Worm (Caenorhabditis elegans) whole organism, L1 larva: ENCODE results near the gene msrp-4.

Source experiments
- F16B12.6 ChIP-seq: fragments of 150-350 bp; optimal IDR thresholded peaks from 2 replicates; lab custom pipeline; 2014; ENCODE audit warnings: missing biosample characterization, missing genetic modification characterization
- aly-2 ChIP-seq: fragments of 150-350 bp; optimal IDR thresholded peaks from 2 replicates; lab custom pipeline; 2014; ENCODE audit warnings: missing biosample characterization, missing genetic modification characterization
- blmp-1 ChIP-seq: fragments of 150-350 bp; optimal IDR thresholded peaks from 2 replicates; lab custom pipeline; 2014; ENCODE audit warnings: missing biosample characterization, missing genetic modification characterization
- ceh-82 ChIP-seq, 3 experiments: fragments of 150-350 bp in 1 of 3; sonication (generic microtip) in 2 of 3; optimal IDR thresholded peaks; 2 replicates each; lab custom pipeline; 2014 to 2017; ENCODE audit warnings: missing biosample characterization in 3 of 3, missing genetic modification characterization in 3 of 3
- lsy-2 ChIP-seq, 2 experiments: fragments of 150-350 bp; optimal IDR thresholded peaks; 2 replicates each; lab custom pipeline; 2014; ENCODE audit warnings: missing biosample characterization in 2 of 2, missing genetic modification characterization in 2 of 2
- mep-1 ChIP-seq: fragments of 150-350 bp; optimal IDR thresholded peaks from 2 replicates; lab custom pipeline; 2014; ENCODE audit warnings: missing biosample characterization, missing genetic modification characterization
- nhr-12 ChIP-seq: sonication (generic microtip); optimal IDR thresholded peaks from 2 replicates; lab custom pipeline; 2017; ENCODE audit warnings: missing biosample characterization, missing genetic modification characterization
- nhr-77 ChIP-seq: fragments of 150-350 bp; optimal IDR thresholded peaks from 2 replicates; lab custom pipeline; 2014; ENCODE audit warnings: missing biosample characterization, missing genetic modification characterization
- snpc-4 ChIP-seq: fragments of 150-350 bp; optimal IDR thresholded peaks from 2 replicates; lab custom pipeline; 2014; ENCODE audit warnings: missing biosample characterization, missing genetic modification characterization
- tbx-2 ChIP-seq: sonication (generic microtip); optimal IDR thresholded peaks from 2 replicates; lab custom pipeline; 2016; ENCODE audit warnings: missing genetic modification characterization, missing compliant biosample characterization
- tlp-1 ChIP-seq: fragments of 150-350 bp; optimal IDR thresholded peaks from 2 replicates; lab custom pipeline; 2014; ENCODE audit warnings: missing biosample characterization, missing genetic modification characterization
- ztf-11 ChIP-seq, 2 experiments: sonication (generic microtip); optimal IDR thresholded peaks; 2 replicates each; lab custom pipeline; 2016 to 2017; ENCODE audit warnings: missing genetic modification characterization in 2 of 2, missing biosample characterization in 1 of 2, missing compliant biosample characterization in 1 of 2

- TF ChIP-seq nhr-77 (no peak), lsy-2 (tag; optimal IDR thresholded peaks at IDR 0.05; lab: Kevin White, UChicago) (no peak), ztf-11 (tag; optimal IDR thresholded peaks at IDR 0.05; lab: Kevin White, UChicago) (no peak), aly-2 (tag; lab: Kevin White, UChicago) (no peak), tlp-1 (tag; lab: Kevin White, UChicago) (no peak), F16B12.6 (tag; lab: Kevin White, UChicago) (no peak), snpc-4 (no peak), ceh-82 (tag; optimal IDR thresholded peaks at IDR 0.05; lab: Kevin White, UChicago) (no peak), blmp-1 (tag; lab: Kevin White, UChicago) (no peak), nhr-12 (tag; lab: Kevin White, UChicago) (no peak), tbx-2 (tag; lab: Kevin White, UChicago) (no peak), mep-1 (tag; lab: Kevin White, UChicago) (no peak)
Measured at ce11 chrII:788139-788538, 34.5 kb downstream of the msrp-4 start, which contains the start of gene F46F5.15.
